Fruit fly (Drosophila melanogaster): Measurements from ENCODE around the gene CG31917.
A peak's percentile ranks its signal among the peaks of the same experiment; 100 is the strongest.

Gene CG31917

DNA sequence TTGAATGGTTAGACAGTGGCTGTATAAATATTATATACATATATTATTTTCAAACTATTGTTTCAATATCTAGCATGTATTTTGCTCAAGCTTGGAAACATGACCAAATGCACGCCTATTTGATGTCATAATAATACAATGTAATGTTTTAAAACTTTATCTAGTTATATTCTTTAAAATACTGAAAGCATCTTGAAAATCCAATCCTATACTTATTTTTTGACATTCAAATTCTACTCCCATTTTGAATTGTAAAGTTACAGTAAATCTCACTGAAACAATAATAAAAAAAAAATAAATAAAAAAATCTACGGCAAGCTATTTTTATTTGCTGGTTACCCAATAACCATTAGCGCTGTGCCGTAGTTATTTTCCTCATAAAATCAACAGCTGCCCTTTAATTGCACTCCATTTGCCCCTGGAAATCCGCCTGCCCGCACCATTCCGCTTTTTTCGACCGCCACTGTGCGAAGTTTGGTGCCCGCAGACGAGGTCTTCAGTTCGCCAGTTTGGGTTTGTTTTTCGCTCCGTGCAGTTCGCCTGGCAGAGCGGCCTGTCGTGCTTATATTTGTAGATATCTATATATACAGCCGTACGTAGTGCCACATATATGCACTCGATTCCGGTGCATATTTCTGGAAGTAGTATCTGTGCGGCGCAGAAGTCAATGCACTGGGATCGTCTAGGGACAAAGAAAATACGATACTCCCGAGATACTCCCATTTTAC, 34.4 kb upstream of the CG31917 start (continued):
- 0 out of 3 replicates have a peak, but pooled peaks have one; percentile 10 for TF ChIP-seq B-H1 (GFP tag; IDR thresholded peaks at IDR 0.05)
- TF ChIP-seq esg (GFP tag; conservative IDR thresholded peaks at IDR 0.05): 0 out of 2 replicates have a peak, but pooled peaks have one; percentile 13
- TF ChIP-seq psq (GFP tag; optimal IDR thresholded peaks at IDR 0.05): no peak
- TF ChIP-seq CG4360 (GFP tag; IDR thresholded peaks at IDR 0.05): no peak
- peak; percentile 11; the same call in 1 of the 2 replicates for TF ChIP-seq danr (GFP tag; IDR thresholded peaks at IDR 0.05)
- peak; percentile 26 for TF ChIP-seq CG15514 (GFP tag; optimal IDR thresholded peaks at IDR 0.05)
- no peak for TF ChIP-seq Chrac-16 (GFP tag; optimal IDR thresholded peaks at IDR 0.05)
- TF ChIP-seq H2.0 (GFP tag; IDR thresholded peaks at IDR 0.05): peak; percentile 44
- TF ChIP-seq CG10274 (GFP tag; optimal IDR thresholded peaks at IDR 0.05): no peak
- TF ChIP-seq CG16863 (GFP tag; optimal IDR thresholded peaks at IDR 0.05): peak; percentile 52
- peak; percentile 39 for TF ChIP-seq Antp (GFP tag; optimal IDR thresholded peaks at IDR 0.05)
- peak; percentile 49; the same call in 1 of the 2 replicates for TF ChIP-seq CG5953 (GFP tag; IDR thresholded peaks at IDR 0.05)
- TF ChIP-seq CG9817 (tag; optimal IDR thresholded peaks at IDR 0.05): no peak
- 0 out of 2 replicates have a peak, but pooled peaks have one; percentile 40 for TF ChIP-seq CG3847 (GFP tag; IDR thresholded peaks at IDR 0.05)
- TF ChIP-seq CG18011 (GFP tag; optimal IDR thresholded peaks at IDR 0.05): no peak
- TF ChIP-seq Eip74EF (GFP tag; optimal IDR thresholded peaks at IDR 0.05): peak in 1 of 2 experiments; percentile 55
- TF ChIP-seq CG10267 (tag; optimal IDR thresholded peaks at IDR 0.05): peak; percentile 53
- no peak for TF ChIP-seq p53 (GFP tag; optimal IDR thresholded peaks at IDR 0.05)
- peak; percentile 26 for TF ChIP-seq CG5180 (GFP tag; optimal IDR thresholded peaks at IDR 0.05)
- peak; percentile 43 for TF ChIP-seq ftz-f1 (GFP tag; optimal IDR thresholded peaks at IDR 0.05)
- peak; percentile 56 for TF ChIP-seq ATbp (GFP tag; optimal IDR thresholded peaks at IDR 0.05)
- TF ChIP-seq nau (GFP tag; optimal IDR thresholded peaks at IDR 0.05): peak; percentile 16
- no peak for TF ChIP-seq Adf1 (GFP tag; IDR thresholded peaks at IDR 0.05)
- no peak for TF ChIP-seq NK7.1 (GFP tag; optimal IDR thresholded peaks at IDR 0.05)
- TF ChIP-seq Nf-YC (tag; optimal IDR thresholded peaks at IDR 0.05): peak; percentile 43
- peak; percentile 41 for TF ChIP-seq CG12104 (GFP tag; optimal IDR thresholded peaks at IDR 0.05)
- TF ChIP-seq bbx (GFP tag; IDR thresholded peaks at IDR 0.05; ENCODE audit: partially characterized antibody): peak; percentile 46
- peak; percentile 24 for TF ChIP-seq tio (GFP tag; optimal IDR thresholded peaks at IDR 0.05)
- peak; percentile 13; the same call in 1 of the 2 replicates for TF ChIP-seq CG17328 (GFP tag; IDR thresholded peaks at IDR 0.05)
- TF ChIP-seq Mrtf (GFP tag; IDR thresholded peaks at IDR 0.05): no peak
- TF ChIP-seq yki (optimal IDR thresholded peaks at IDR 0.05): no peak
- no peak for TF ChIP-seq pros (GFP tag; optimal IDR thresholded peaks at IDR 0.05)
- peak; percentile 66 for TF ChIP-seq gem (tag; optimal IDR thresholded peaks at IDR 0.05)
- TF ChIP-seq NC2α (GFP tag; optimal IDR thresholded peaks at IDR 0.05): no peak
- peak; percentile 40; the same call in 1 of the 3 replicates for TF ChIP-seq sr (GFP tag; IDR thresholded peaks at IDR 0.05)
- TF ChIP-seq kni (GFP tag; optimal IDR thresholded peaks at IDR 0.05): no peak
- no peak for TF ChIP-seq Dll (GFP tag; IDR thresholded peaks at IDR 0.05; ENCODE audit: partially characterized antibody)
- TF ChIP-seq Ravus (GFP tag; IDR thresholded peaks at IDR 0.05): no peak
- TF ChIP-seq bab2 (GFP tag; optimal IDR thresholded peaks at IDR 0.05): no peak
- TF ChIP-seq CG6765 (GFP tag; optimal IDR thresholded peaks at IDR 0.05): peak; percentile 26
- TF ChIP-seq CG17186 (GFP tag; optimal IDR thresholded peaks at IDR 0.05): no peak
- no peak for TF ChIP-seq gcm2 (GFP tag; optimal IDR thresholded peaks at IDR 0.05)
- peak; percentile 68 for TF ChIP-seq Meics (GFP tag; optimal IDR thresholded peaks at IDR 0.05)
- TF ChIP-seq tx (GFP tag; optimal IDR thresholded peaks at IDR 0.05): no peak
- peak; percentile 20 to 33 for TF ChIP-seq Pdp1 (GFP tag; optimal IDR thresholded peaks at IDR 0.05)
- TF ChIP-seq CG7271 (tag; optimal IDR thresholded peaks at IDR 0.05): no peak
- no peak for TF ChIP-seq CG12219 (GFP tag; optimal IDR thresholded peaks at IDR 0.05)
- no peak for TF ChIP-seq eve (GFP tag; optimal IDR thresholded peaks at IDR 0.05)
- TF ChIP-seq CG9932 (GFP tag; IDR thresholded peaks at IDR 0.05): peak; percentile 51

All from whole organism, embryonic.